Fruit fly (Drosophila melanogaster) whole organism, embryonic: ENCODE measurements around the gene CG42299.

Experiments used
- ATbp ChIP-seq: fragments of 200-800 bp; sonication (Bioruptor generic); optimal IDR thresholded peaks from 2 replicates; lab custom pipeline; 2017; ENCODE audit warnings: missing biosample characterization, mild to moderate bottlenecking, missing genetic modification characterization, missing genetic modification reagents
- Ada2b ChIP-seq: fragments of 200-800 bp; sonication (Bioruptor generic); IDR thresholded peaks from 2 replicates; pipeline ENCODE4 v1.3.6; 2022; ENCODE audit warnings: missing biosample characterization, missing genetic modification characterization
- Blimp-1 ChIP-seq: fragments of 200-800 bp; sonication (Bioruptor generic); optimal IDR thresholded peaks from 3 replicates; lab custom pipeline; 2018; ENCODE audit warnings: missing biosample characterization, missing genetic modification characterization, mild to moderate bottlenecking, moderate library complexity, missing genetic modification reagents
- CG10366 ChIP-seq: fragments of 200-800 bp; sonication (Bioruptor generic); IDR thresholded peaks from 2 replicates; pipeline ENCODE4 v1.3.6; 2022; ENCODE audit warnings: missing biosample characterization, missing genetic modification characterization
- CG10543 ChIP-seq: fragments of 200-800 bp; sonication (Bioruptor generic); optimal IDR thresholded peaks from 3 replicates; lab custom pipeline; 2017; ENCODE audit warnings: missing biosample characterization, mild to moderate bottlenecking, missing genetic modification characterization, moderate library complexity
- CG10565 ChIP-seq: fragments of 200-800 bp; sonication (Bioruptor generic); optimal IDR thresholded peaks from 3 replicates; lab custom pipeline; 2016; ENCODE audit warnings: missing biosample characterization, mild to moderate bottlenecking, missing genetic modification characterization
- CG11085 ChIP-seq: fragments of 200-800 bp; sonication (Bioruptor generic); IDR thresholded peaks from 2 replicates; pipeline ENCODE4 v1.3.6; 2022; ENCODE audit warnings: missing biosample characterization, missing genetic modification characterization
- CG12155 ChIP-seq: fragments of 200-800 bp; sonication (Bioruptor generic); optimal IDR thresholded peaks from 3 replicates; lab custom pipeline; 2016; ENCODE audit warnings: missing biosample characterization, missing genetic modification characterization
- CG13424 ChIP-seq: fragments of 200-800 bp; sonication (Bioruptor generic); optimal IDR thresholded peaks from 2 replicates; lab custom pipeline; 2019; ENCODE audit warnings: missing biosample characterization, mild to moderate bottlenecking, missing genetic modification characterization, moderate library complexity
- CG14441 ChIP-seq: fragments of 200-800 bp; sonication (Bioruptor generic); IDR thresholded peaks from 2 replicates; pipeline ENCODE4 v1.3.6; 2022; ENCODE audit warnings: missing biosample characterization, missing genetic modification characterization
- CG14667 ChIP-seq: fragments of 200-800 bp; sonication (Bioruptor generic); IDR thresholded peaks from 2 replicates; pipeline ENCODE4 v1.3.6; 2022; ENCODE audit warnings: missing biosample characterization, missing genetic modification characterization
- CG16863 ChIP-seq: fragments of 200-800 bp; sonication (Bioruptor generic); optimal IDR thresholded peaks from 3 replicates; lab custom pipeline; 2016; ENCODE audit warnings: missing biosample characterization, missing genetic modification characterization
- CG17361 ChIP-seq: fragments of 200-800 bp; sonication (Bioruptor generic); IDR thresholded peaks from 3 replicates; pipeline ENCODE4 v1.3.6; 2022; ENCODE audit warnings: missing biosample characterization, missing genetic modification characterization
- CG17829 ChIP-seq: fragments of 200-800 bp; optimal IDR thresholded peaks from 2 replicates; lab custom pipeline; 2019; ENCODE audit warnings: missing biosample characterization, mild to moderate bottlenecking, missing genetic modification characterization, moderate library complexity
- CG18599 ChIP-seq: fragments of 200-800 bp; sonication (Bioruptor generic); optimal IDR thresholded peaks from 3 replicates; lab custom pipeline; 2017; ENCODE audit warnings: missing biosample characterization, missing genetic modification characterization, mild to moderate bottlenecking, moderate library complexity, missing genetic modification reagents
- CG2678 ChIP-seq: fragments of 200-800 bp; sonication (Bioruptor generic); optimal IDR thresholded peaks from 3 replicates; lab custom pipeline; 2019; ENCODE audit warnings: missing biosample characterization, mild to moderate bottlenecking, missing genetic modification characterization, moderate library complexity
- CG3281 ChIP-seq: fragments of 200-800 bp; sonication (Bioruptor generic); optimal IDR thresholded peaks from 3 replicates; lab custom pipeline; 2017; ENCODE audit warnings: missing biosample characterization, mild to moderate bottlenecking, missing genetic modification characterization
- CG6654 ChIP-seq: fragments of 200-800 bp; sonication (Bioruptor generic); optimal IDR thresholded peaks from 2 replicates; lab custom pipeline; 2017; ENCODE audit warnings: missing biosample characterization, mild to moderate bottlenecking, missing genetic modification characterization
- CG7357 ChIP-seq: fragments of 200-800 bp; sonication (Bioruptor generic); IDR thresholded peaks from 3 replicates; pipeline ENCODE4 v1.3.6; 2022; ENCODE audit warnings: missing biosample characterization, missing genetic modification characterization
- CG7786 ChIP-seq: fragments of 200-800 bp; sonication (Bioruptor generic); optimal IDR thresholded peaks from 2 replicates; lab custom pipeline; 2016; ENCODE audit warnings: missing biosample characterization, missing genetic modification characterization
- CHES-1-like ChIP-seq: fragments of 200-800 bp; sonication (Bioruptor generic); optimal IDR thresholded peaks from 2 replicates; lab custom pipeline; 2016; ENCODE audit warnings: missing biosample characterization, missing genetic modification characterization
- CoRest ChIP-seq: fragments of 200-800 bp; sonication (Bioruptor generic); optimal IDR thresholded peaks from 3 replicates; lab custom pipeline; 2018; ENCODE audit warnings: missing biosample characterization, mild to moderate bottlenecking, missing genetic modification characterization, moderate library complexity
- D ChIP-seq, 2 experiments: fragments of 200-800 bp in 1 of 2; fragments of >200 bp in 1 of 2; sonication (Bioruptor generic) in 1 of 2; optimal IDR thresholded peaks; 2 replicates in 1 of 2; 3 replicates in 1 of 2; lab custom pipeline; 2017; ENCODE audit warnings: mild to moderate bottlenecking in 1 of 2, missing biosample characterization in 1 of 2, missing genetic modification characterization in 1 of 2, missing genetic modification reagents in 1 of 2
- Fer1 ChIP-seq: fragments of 200-800 bp; sonication (Bioruptor generic); optimal IDR thresholded peaks from 2 replicates; lab custom pipeline; 2017; ENCODE audit warnings: missing biosample characterization, mild to moderate bottlenecking, missing genetic modification characterization
- Hsf ChIP-seq: fragments of 200-800 bp; sonication (Bioruptor generic); optimal IDR thresholded peaks from 3 replicates; lab custom pipeline; 2016; ENCODE audit warnings: missing biosample characterization, missing genetic modification characterization
- Med ChIP-seq: fragments of 200-800 bp; sonication (Bioruptor generic); peaks from one replicate; lab custom pipeline; 2016; ENCODE audit warnings: missing biosample characterization, missing genetic modification characterization, mild to moderate bottlenecking, inconsistent platforms, moderate library complexity
- Mrtf ChIP-seq: fragments of 200-800 bp; sonication (Bioruptor generic); IDR thresholded peaks from 3 replicates; pipeline ENCODE4 v1.3.6; 2022; ENCODE audit warnings: missing biosample characterization, missing genetic modification characterization
- Optix ChIP-seq: fragments of 200-800 bp; sonication (Bioruptor generic); IDR thresholded peaks from 3 replicates; pipeline ENCODE4 v1.3.6; 2022; ENCODE audit warnings: missing biosample characterization, missing genetic modification characterization
- Rfx ChIP-seq: fragments of 200-800 bp; sonication (Bioruptor generic); IDR thresholded peaks from 2 replicates; pipeline ENCODE4 v1.3.6; 2022; ENCODE audit warnings: missing biosample characterization, missing genetic modification characterization
- Spps ChIP-seq: fragments of 200-800 bp; sonication (Bioruptor generic); optimal IDR thresholded peaks from 2 replicates; lab custom pipeline; 2018; ENCODE audit warnings: missing biosample characterization, mild to moderate bottlenecking, missing genetic modification characterization
- Ssrp ChIP-seq: fragments of 200-800 bp; sonication (Bioruptor generic); optimal IDR thresholded peaks from 2 replicates; lab custom pipeline; 2018; ENCODE audit warnings: missing biosample characterization, mild to moderate bottlenecking, missing genetic modification characterization, moderate library complexity
- Tbp ChIP-seq: fragments of >200 bp; optimal IDR thresholded peaks from 2 replicates; lab custom pipeline; 2018; ENCODE audit warnings: missing biosample characterization, missing genetic modification characterization
- al ChIP-seq: fragments of 200-800 bp; sonication (Bioruptor generic); IDR thresholded peaks from 2 replicates; pipeline ENCODE4 v1.3.6; 2022; ENCODE audit warnings: missing biosample characterization, missing genetic modification characterization
- ase ChIP-seq: fragments of 200-800 bp; sonication (Bioruptor generic); IDR thresholded peaks from 3 replicates; pipeline ENCODE4 v1.3.6; 2022; ENCODE audit warnings: missing biosample characterization, missing genetic modification characterization
- chinmo ChIP-seq: fragments of 200-800 bp; sonication (Bioruptor generic); IDR thresholded peaks from 4 replicates; pipeline ENCODE4 v1.3.6; 2022; ENCODE audit warnings: missing biosample characterization, missing genetic modification characterization; ENCODE audit not compliant: partially characterized antibody
- crol ChIP-seq: fragments of 200-800 bp; sonication (Bioruptor generic); IDR thresholded peaks from 2 replicates; pipeline ENCODE4 v1.3.6; 2022; ENCODE audit warnings: missing biosample characterization, missing genetic modification characterization
- gce ChIP-seq: fragments of 200-800 bp; sonication (Bioruptor generic); IDR thresholded peaks from 3 replicates; pipeline ENCODE4 v1.3.6; 2022; ENCODE audit warnings: missing biosample characterization, missing genetic modification characterization
- gt ChIP-seq: fragments of 200-800 bp; sonication (Bioruptor generic); IDR thresholded peaks from 2 replicates; pipeline ENCODE4 v1.3.6; 2022; ENCODE audit warnings: missing biosample characterization, missing genetic modification characterization
- hkb ChIP-seq, 2 experiments: fragments of 200-800 bp in 1 of 2; fragments of >200 bp in 1 of 2; sonication (Bioruptor generic) in 1 of 2; IDR thresholded peaks in 1 of 2; optimal IDR thresholded peaks in 1 of 2; 2 replicates each; pipeline versions ENCODE4 v1.3.6 to Lab custom; 2017 to 2022; ENCODE audit warnings: missing biosample characterization in 1 of 2, missing genetic modification characterization in 1 of 2
- ken ChIP-seq: fragments of 200-800 bp; sonication (Bioruptor generic); IDR thresholded peaks from 3 replicates; pipeline ENCODE4 v1.3.6; 2022; ENCODE audit warnings: missing biosample characterization, missing genetic modification characterization
- nerfin-2 ChIP-seq: fragments of 200-800 bp; sonication (Bioruptor generic); IDR thresholded peaks from 2 replicates; pipeline ENCODE4 v1.3.6; 2022; ENCODE audit warnings: missing biosample characterization, missing genetic modification characterization; ENCODE audit not compliant: partially characterized antibody
- pum ChIP-seq: fragments of 200-800 bp; sonication (Bioruptor generic); optimal IDR thresholded peaks from 2 replicates; lab custom pipeline; 2016; ENCODE audit warnings: missing biosample characterization, missing genetic modification characterization
- sens ChIP-seq: fragments of 200-800 bp; sonication (Bioruptor generic); peaks from one replicate; lab custom pipeline; 2016; ENCODE audit warnings: missing biosample characterization, missing genetic modification characterization
- sima ChIP-seq: fragments of 200-800 bp; sonication (Bioruptor generic); optimal IDR thresholded peaks from 2 replicates; lab custom pipeline; 2016; ENCODE audit warnings: missing biosample characterization, missing genetic modification characterization
- sisA ChIP-seq: fragments of 200-800 bp; sonication (Bioruptor generic); IDR thresholded peaks from 2 replicates; pipeline ENCODE4 v1.3.6; 2022; ENCODE audit warnings: missing biosample characterization, missing genetic modification characterization
- tgo ChIP-seq: fragments of 200-800 bp; sonication (Bioruptor generic); IDR thresholded peaks from 3 replicates; pipeline ENCODE4 v1.3.6; 2022; ENCODE audit warnings: missing biosample characterization, missing genetic modification characterization
- toy ChIP-seq: fragments of 200-800 bp; sonication (Bioruptor generic); IDR thresholded peaks from 2 replicates; pipeline ENCODE4 v1.3.6; 2022; ENCODE audit warnings: missing biosample characterization, missing genetic modification characterization

Gene CG42299

dm6 chrX:15539856-15540488 lies 35.5 kb downstream of the CG42299 start (continued):
- TF ChIP-seq CoRest (tag; lab: Kevin White, UChicago): no peak
- TF ChIP-seq nerfin-2 (GFP tag; lab: Robert Waterston, UW): no peak
- TF ChIP-seq Spps (tag; lab: Kevin White, UChicago): no peak
- TF ChIP-seq Tbp (GFP tag; lab: Kevin White, UChicago): no peak
- TF ChIP-seq ase (GFP tag; lab: Robert Waterston, UW): no peak
- peak; percentile 76 for TF ChIP-seq crol (GFP tag; lab: Robert Waterston, UW)
- no peak for TF ChIP-seq CG10565 (GFP tag; lab: Kevin White, UChicago)
- no peak for TF ChIP-seq al

dm6 chrX:15532062-15532461 lies 43.4 kb downstream of the CG42299 start:
- TF ChIP-seq CG2678 (peak; percentile 62), gce (GFP tag; lab: Robert Waterston, UW) (peak; percentile 52; the same call in 1 of the 3 replicates), Fer1 (GFP tag; lab: Kevin White, UChicago) (peak; percentile 7), CG3281 (GFP tag; lab: Kevin White, UChicago) (peak; percentile 17), Optix (GFP tag; lab: Robert Waterston, UW) (no peak), chinmo (GFP tag; lab: Robert Waterston, UW) (no peak), CG14667 (GFP tag; lab: Robert Waterston, UW) (peak; percentile 10; the same call in 1 of the 2 replicates), Ada2b (peak; percentile 60), CG12155 (GFP tag; lab: Kevin White, UChicago) (no peak), toy (no peak), Mrtf (GFP tag; lab: Robert Waterston, UW) (0 out of 3 replicates have a peak, but pooled peaks have one; percentile 60), Med (GFP tag; lab: Kevin White, UChicago) (peak; percentile 80), tgo (peak; percentile 47; the same call in 1 of the 3 replicates), ATbp (GFP tag; lab: Kevin White, UChicago) (peak; percentile 34), Ssrp (tag; lab: Kevin White, UChicago) (peak; percentile 19), nerfin-2 (GFP tag; lab: Robert Waterston, UW) (no peak), sima (GFP tag; lab: Kevin White, UChicago) (no peak), CG10543 (no peak), CG13424 (tag; lab: Kevin White, UChicago) (peak; percentile 44), Hsf (GFP tag; lab: Kevin White, UChicago) (peak; percentile 35), CG10366 (peak; percentile 39), ken (GFP tag; lab: Robert Waterston, UW) (peak; percentile 53; the same call in 1 of the 3 replicates), sisA (GFP tag; lab: Robert Waterston, UW) (peak; percentile 59; the same call in 1 of the 2 replicates), CG11085 (GFP tag; lab: Robert Waterston, UW) (0 out of 2 replicates have a peak, but pooled peaks have one; percentile 30), gt (GFP tag; lab: Robert Waterston, UW) (no peak), CG6654 (GFP tag; lab: Kevin White, UChicago) (no peak), D (optimal IDR thresholded peaks at IDR 0.05; lab: Kevin White, UChicago) (no peak), D (GFP tag; optimal IDR thresholded peaks at IDR 0.05; lab: Kevin White, UChicago) (no peak), CG7786 (peak; percentile 20), hkb (optimal IDR thresholded peaks at IDR 0.05; lab: Kevin White, UChicago) (no peak), hkb (GFP tag; IDR thresholded peaks at IDR 0.05; lab: Robert Waterston, UW) (peak; percentile 52), CG7357 (GFP tag; lab: Robert Waterston, UW) (peak; percentile 22; the same call in 1 of the 3 replicates), CHES-1-like (GFP tag; lab: Kevin White, UChicago) (no peak), Blimp-1 (GFP tag; lab: Kevin White, UChicago) (peak; percentile 41), Rfx (GFP tag; lab: Robert Waterston, UW) (peak; percentile 72), CG16863 (GFP tag; lab: Kevin White, UChicago) (no peak), CG18599 (GFP tag; lab: Kevin White, UChicago) (peak; percentile 62), CG17361 (GFP tag; lab: Robert Waterston, UW) (0 out of 3 replicates have a peak, but pooled peaks have one; percentile 32), pum (GFP tag; lab: Kevin White, UChicago) (peak; percentile 3), sens (peak; percentile 86), CG14441 (GFP tag; lab: Robert Waterston, UW) (peak; percentile 49; the same call in 1 of the 2 replicates), CG17829 (tag; lab: Kevin White, UChicago) (peak; percentile 9), ase (GFP tag; lab: Robert Waterston, UW) (0 out of 3 replicates have a peak, but pooled peaks have one; percentile 36)
